Worm (Caenorhabditis elegans) whole organism, mixed stage, embryonic: Measurements from ENCODE around the gene gpa-3.

Source experiments
- bed-3 ChIP-seq: fragments of 200-800 bp; sonication (Bioruptor generic); optimal IDR thresholded peaks from 3 replicates; lab custom pipeline; 2018; ENCODE audit warnings: mild to moderate bottlenecking, missing genetic modification characterization, moderate library complexity, missing compliant biosample characterization
- blmp-1 ChIP-seq: fragments of 150-350 bp; optimal IDR thresholded peaks from 2 replicates; lab custom pipeline; 2014; ENCODE audit warnings: missing biosample characterization, missing genetic modification characterization
- nhr-237 ChIP-seq: fragments of 150-350 bp; optimal IDR thresholded peaks from 2 replicates; lab custom pipeline; 2014; ENCODE audit warnings: missing biosample characterization, missing genetic modification characterization
- sptf-1 ChIP-seq: sonication (generic microtip); optimal IDR thresholded peaks from 2 replicates; lab custom pipeline; 2017; ENCODE audit warnings: mild to moderate bottlenecking, missing genetic modification characterization, moderate library complexity, missing compliant biosample characterization

- TF ChIP-seq bed-3 (no peak), blmp-1 (no peak), nhr-237 (tag; lab: Kevin White, UChicago) (no peak), sptf-1 (tag; lab: Kevin White, UChicago) (no peak)
Measured at ce11 chrV:9334216-9334615, 25.4 kb downstream of the gpa-3 start, which contains the start of gene ucp-4.
